Fruit fly (Drosophila melanogaster) whole organism: ENCODE results near the gene CG4860.

ENCODE experiments used
- CG8478 ChIP-seq: fragments of >200 bp; optimal IDR thresholded peaks from 2 replicates; lab custom pipeline; 2018; ENCODE audit warnings: inconsistent platforms
- Dll ChIP-seq: fragments of >200 bp; optimal IDR thresholded peaks from 2 replicates; lab custom pipeline; 2017
- EcR ChIP-seq, 2 experiments: fragments of >200 bp; optimal IDR thresholded peaks; 2 replicates each; lab custom pipeline; 2017; ENCODE audit warnings: missing biosample characterization in 2 of 2, missing genetic modification characterization in 2 of 2, missing genetic modification reagents in 2 of 2
- pan ChIP-seq: fragments of >200 bp; optimal IDR thresholded peaks from 2 replicates; lab custom pipeline; 2017
- psq ChIP-seq: fragments of >200 bp; optimal IDR thresholded peaks from 2 replicates; lab custom pipeline; 2017
- usp ChIP-seq: fragments of >200 bp; optimal IDR thresholded peaks from 2 replicates; lab custom pipeline; 2017; ENCODE audit warnings: missing biosample characterization, missing genetic modification characterization, mixed read lengths

Gene CG4860

DNA sequence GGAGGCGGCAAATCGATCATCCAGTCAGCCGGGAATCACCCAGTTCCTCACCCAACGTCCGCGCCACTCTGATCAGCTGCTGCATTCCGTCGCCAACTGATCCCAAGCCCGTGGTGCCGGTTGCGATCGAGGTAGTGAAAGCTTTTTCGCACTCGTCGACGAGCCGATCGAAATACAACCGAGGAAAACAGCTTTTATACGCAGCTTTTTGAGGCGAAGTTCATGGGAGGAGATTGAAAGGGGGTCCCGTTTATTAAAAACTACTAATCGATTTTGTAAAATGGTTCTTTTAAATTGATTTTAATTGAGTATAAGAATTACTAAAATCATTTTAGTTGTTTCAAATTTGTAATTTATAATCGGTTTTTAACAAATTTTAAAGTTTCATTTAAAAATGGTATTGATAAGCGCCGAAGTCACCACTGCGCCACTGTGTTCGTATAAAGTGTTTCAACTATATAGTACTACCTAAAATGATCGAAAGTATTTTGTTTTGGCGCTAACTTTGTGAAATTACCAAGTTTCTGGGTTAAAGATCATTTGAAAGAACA is at the start of gene CG4860:
CG4860 (minus strand) TSS at position 99 of the 551 bp plus-strand sequence.
- TF ChIP-seq pan (lab: Kevin White, UChicago), result no peak

DNA sequence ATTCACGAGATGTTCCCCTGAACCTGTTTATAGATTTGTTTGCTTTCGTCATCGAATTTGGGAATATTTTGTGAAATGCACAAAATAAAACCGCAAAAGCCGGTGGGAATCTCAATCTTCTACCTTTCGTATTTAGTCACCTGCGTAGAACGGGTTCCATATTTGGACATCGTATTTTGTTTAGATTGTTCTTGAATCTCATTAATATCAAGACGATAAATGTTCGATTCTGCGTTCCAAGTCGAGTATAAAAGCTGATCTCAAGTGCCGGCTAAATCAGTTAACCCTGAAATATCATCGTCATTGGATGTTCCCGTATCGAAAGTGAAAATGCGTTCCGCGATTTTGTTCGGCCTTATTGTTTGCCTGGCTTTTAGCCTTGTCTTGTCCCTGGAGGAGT is 49.3 kb upstream of the CG4860 start, which contains the start of gene CG17738:
CG17738 (plus strand) TSS at position 301 of the 400 bp plus-strand sequence.
- no peak for TF ChIP-seq EcR (GFP tag; optimal IDR thresholded peaks at IDR 0.05; lab: Kevin White, UChicago)
- no peak for TF ChIP-seq CG8478 (lab: Kevin White, UChicago)
- TF ChIP-seq psq (lab: Kevin White, UChicago), result no peak
- no peak for TF ChIP-seq pan (lab: Kevin White, UChicago)
- no peak for TF ChIP-seq usp (GFP tag; lab: Kevin White, UChicago)
- TF ChIP-seq Dll (lab: Kevin White, UChicago), result no peak

DNA sequence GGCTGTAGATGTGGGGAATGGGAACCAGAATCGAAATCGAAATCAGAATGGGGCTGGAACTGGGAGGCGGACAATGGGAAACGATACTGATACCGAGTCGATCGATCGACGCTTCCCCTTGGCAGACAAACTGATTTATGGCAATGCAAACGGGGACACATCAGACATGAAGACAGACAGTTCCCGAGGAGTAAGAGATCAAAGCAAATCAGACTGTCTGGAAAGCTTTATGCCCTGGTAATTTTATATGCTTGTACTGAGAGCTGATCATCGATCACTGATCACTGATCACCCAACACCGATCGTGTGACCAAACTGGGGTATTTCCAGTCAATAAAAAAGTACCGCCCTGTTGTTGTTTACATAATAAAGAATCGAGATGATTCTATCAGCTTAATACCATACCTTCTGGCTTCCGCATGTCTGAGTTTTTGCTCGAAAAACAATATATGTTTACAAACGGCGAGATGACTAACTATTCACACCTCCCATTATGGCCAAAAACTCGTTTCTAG is 48.7 kb upstream of the CG4860 start:
- TF ChIP-seq psq (lab: Kevin White, UChicago), result no peak
- no peak for TF ChIP-seq pan (lab: Kevin White, UChicago)

DNA sequence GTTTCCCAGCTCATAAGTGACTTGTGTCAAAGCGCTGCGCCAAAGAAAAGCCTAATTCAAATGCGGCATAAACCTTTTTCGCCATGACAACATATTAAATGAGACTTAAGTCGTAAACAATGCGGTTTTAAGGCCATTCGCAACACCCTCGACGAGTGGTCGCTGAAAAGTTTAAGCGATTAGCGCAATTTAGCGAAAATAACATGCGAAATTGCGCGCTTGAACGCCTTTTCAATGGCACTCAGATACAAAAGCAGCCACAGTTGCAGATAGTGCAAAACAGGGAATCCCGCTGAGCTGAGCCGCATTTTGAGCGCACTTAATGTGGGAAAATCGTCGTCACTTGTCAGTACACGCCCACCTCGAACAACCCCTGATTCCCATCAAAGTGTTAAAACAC is 39.4 kb upstream of the CG4860 start, which contains the start of gene CG44038:
CG44038 (plus strand) TSS at position 301 of the 400 bp plus-strand sequence.
- TF ChIP-seq Dll (lab: Kevin White, UChicago) (no peak), EcR (GFP tag; optimal IDR thresholded peaks at IDR 0.05; lab: Kevin White, UChicago) (no peak), usp (GFP tag; lab: Kevin White, UChicago) (no peak), pan (lab: Kevin White, UChicago) (no peak), psq (lab: Kevin White, UChicago) (no peak), CG8478 (lab: Kevin White, UChicago) (no peak)

DNA sequence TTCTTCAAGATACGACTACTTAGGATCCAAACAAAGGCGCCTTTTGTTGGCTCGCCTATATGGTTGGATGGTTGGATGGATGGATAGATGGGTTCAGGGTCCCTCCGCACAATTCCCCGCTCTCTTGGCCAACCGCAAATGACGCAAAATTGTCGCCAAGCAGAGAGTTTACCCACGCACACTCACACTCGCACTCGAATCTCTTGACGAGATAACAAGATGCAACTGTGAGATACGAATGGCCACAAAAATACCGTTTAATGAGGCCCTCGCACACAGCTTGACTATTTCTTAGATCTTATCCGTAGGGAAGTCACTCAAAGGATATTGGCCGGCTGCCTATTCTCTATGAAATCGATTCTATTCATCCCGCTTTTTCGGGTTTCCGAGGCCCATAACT is 38.6 kb upstream of the CG4860 start:
- no peak for TF ChIP-seq CG8478 (lab: Kevin White, UChicago)
- TF ChIP-seq usp (GFP tag; lab: Kevin White, UChicago), result no peak
- no peak for TF ChIP-seq EcR (GFP tag; optimal IDR thresholded peaks at IDR 0.05; lab: Kevin White, UChicago)
- no peak for TF ChIP-seq pan (lab: Kevin White, UChicago)

DNA sequence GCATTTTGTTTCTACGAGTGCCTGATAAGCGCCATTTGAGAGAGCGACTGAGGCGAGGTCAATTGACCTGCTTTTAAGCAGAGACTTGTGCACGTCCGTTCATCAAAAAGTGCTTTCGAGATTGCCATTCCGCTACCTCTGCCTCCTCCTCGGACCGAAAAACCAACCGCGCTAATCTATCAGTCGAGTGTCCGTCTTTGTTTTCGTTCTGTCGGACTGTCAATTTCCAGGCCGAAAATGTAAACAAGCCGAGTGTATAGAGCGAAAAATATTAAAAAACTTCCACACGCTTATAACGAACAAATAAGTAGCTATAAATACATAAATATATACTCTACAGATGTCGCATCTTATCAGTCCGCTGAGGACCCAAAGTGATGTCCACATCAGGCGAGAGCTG is 37.7 kb upstream of the CG4860 start:
- TF ChIP-seq pan (lab: Kevin White, UChicago) (no peak), CG8478 (lab: Kevin White, UChicago) (no peak), Dll (lab: Kevin White, UChicago) (no peak), usp (GFP tag; lab: Kevin White, UChicago) (no peak), EcR (GFP tag; optimal IDR thresholded peaks at IDR 0.05; lab: Kevin White, UChicago) (no peak), psq (lab: Kevin White, UChicago) (no peak)

DNA sequence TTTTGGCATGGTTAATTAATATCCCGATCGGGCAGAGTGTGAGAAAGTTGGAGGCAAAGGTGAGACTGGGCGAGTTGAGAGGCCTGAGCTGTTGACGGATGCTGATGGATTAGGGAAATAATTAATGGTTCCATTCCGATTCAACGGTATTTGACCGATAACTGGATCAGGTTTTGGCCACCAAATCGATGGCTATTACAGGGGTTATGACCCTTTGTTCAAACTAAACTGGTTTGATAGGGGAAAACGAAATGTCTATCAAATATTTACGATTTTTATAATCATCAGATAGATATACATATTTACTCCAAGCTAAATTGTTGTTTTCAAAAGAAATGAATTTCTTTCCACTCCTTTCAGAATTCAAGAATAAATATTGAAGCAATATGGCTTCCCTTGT is 37.2 kb upstream of the CG4860 start, which contains the start of the genes CG44037 and svp:
CG44037 (plus strand) TSS at position 301 of the 400 bp plus-strand sequence.
svp (plus strand) TSS at position 301 of the 400 bp plus-strand sequence.
- TF ChIP-seq pan (lab: Kevin White, UChicago), result no peak
- TF ChIP-seq psq (lab: Kevin White, UChicago), result no peak
- no peak for TF ChIP-seq Dll (lab: Kevin White, UChicago)
- TF ChIP-seq CG8478 (lab: Kevin White, UChicago), result no peak
- TF ChIP-seq EcR (GFP tag; optimal IDR thresholded peaks at IDR 0.05; lab: Kevin White, UChicago), result no peak
- TF ChIP-seq usp (GFP tag; lab: Kevin White, UChicago), result no peak

DNA sequence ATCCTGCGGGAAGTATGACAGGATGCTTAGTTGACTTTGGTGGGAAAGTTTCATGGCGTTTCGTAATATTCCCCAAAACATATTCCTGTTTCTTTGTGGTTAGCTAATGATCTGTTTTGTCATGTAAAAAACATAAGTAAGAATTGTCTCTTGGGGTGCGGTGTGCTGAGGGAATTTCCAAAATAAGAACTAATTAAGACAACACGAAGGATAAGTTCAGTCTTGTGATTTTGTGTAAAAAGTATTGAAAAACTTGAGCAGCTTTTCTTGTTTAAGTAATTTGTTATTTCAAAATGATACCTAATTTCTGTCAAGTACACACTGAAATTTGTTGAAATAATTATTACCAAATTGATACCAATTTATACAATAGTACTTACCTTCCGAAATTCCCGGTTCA is 32.6 kb upstream of the CG4860 start, which contains the start of gene CG3942:
CG3942 (plus strand) TSS at position 301 of the 400 bp plus-strand sequence.
- no peak for TF ChIP-seq Dll (lab: Kevin White, UChicago)
- no peak for TF ChIP-seq CG8478 (lab: Kevin White, UChicago)
- no peak for TF ChIP-seq usp (GFP tag; lab: Kevin White, UChicago)
- no peak for TF ChIP-seq psq (lab: Kevin White, UChicago)
- no peak for TF ChIP-seq pan (lab: Kevin White, UChicago)
- TF ChIP-seq EcR (GFP tag; optimal IDR thresholded peaks at IDR 0.05; lab: Kevin White, UChicago), result no peak

DNA sequence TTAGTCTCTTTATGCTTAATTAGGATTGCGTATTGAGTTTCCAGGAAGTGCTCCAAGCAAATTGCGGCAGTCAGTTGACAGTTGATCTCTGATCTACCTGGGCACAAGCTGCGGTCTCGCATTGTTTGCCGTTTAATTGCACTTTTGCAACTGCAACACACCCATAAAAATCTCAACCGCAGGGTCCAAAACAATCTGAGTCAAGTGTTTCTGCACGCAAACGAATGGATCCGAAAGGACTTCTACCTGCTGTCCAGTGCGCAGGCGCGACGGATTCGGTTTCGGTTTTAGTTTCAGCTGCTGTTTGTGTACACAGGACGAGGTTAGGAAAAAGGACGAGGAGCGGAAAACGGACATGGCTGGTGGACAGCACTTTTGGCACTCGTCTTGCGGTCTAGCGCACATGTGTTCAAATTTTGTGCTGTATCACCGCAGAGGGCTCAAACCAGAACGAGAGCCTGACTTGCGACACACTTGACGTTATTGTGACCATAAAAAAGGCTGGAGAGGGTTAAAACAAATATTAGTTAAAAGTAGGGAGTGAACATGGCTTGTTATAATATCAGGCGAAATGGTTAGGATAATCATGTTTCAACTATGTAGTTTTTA is 31.3 kb upstream of the CG4860 start:
- no peak for TF ChIP-seq EcR (GFP tag; optimal IDR thresholded peaks at IDR 0.05; lab: Kevin White, UChicago)
- TF ChIP-seq CG8478 (lab: Kevin White, UChicago), result no peak
- no peak for TF ChIP-seq Dll (lab: Kevin White, UChicago)
- no peak for TF ChIP-seq pan (lab: Kevin White, UChicago)
- TF ChIP-seq usp (GFP tag; lab: Kevin White, UChicago), result no peak
- TF ChIP-seq psq (lab: Kevin White, UChicago), result no peak

DNA sequence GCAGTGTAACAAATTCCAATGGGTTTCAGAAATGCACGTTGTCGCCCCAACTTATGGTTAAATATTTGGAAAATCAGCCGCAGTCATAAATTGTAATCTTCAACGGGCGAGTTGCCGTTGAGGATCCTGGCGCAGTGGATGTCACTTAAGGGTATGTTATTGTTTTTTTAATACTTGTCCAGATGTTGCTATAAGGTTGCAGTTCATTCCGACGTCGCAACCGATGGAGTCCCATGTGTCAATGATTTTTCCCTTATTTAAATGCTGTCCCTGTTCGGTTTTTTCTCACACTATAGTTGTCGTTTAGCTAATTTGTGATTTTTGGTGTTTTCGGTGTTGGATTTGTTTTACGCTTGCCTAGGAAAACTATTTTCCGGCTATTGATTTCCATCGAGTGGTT is 30.3 kb upstream of the CG4860 start:
- TF ChIP-seq usp (GFP tag; lab: Kevin White, UChicago), result no peak
- TF ChIP-seq Dll (lab: Kevin White, UChicago), result no peak
- TF ChIP-seq psq (lab: Kevin White, UChicago), result no peak
- TF ChIP-seq pan (lab: Kevin White, UChicago), result no peak
- no peak for TF ChIP-seq CG8478 (lab: Kevin White, UChicago)
- no peak for TF ChIP-seq EcR (GFP tag; optimal IDR thresholded peaks at IDR 0.05; lab: Kevin White, UChicago)

DNA sequence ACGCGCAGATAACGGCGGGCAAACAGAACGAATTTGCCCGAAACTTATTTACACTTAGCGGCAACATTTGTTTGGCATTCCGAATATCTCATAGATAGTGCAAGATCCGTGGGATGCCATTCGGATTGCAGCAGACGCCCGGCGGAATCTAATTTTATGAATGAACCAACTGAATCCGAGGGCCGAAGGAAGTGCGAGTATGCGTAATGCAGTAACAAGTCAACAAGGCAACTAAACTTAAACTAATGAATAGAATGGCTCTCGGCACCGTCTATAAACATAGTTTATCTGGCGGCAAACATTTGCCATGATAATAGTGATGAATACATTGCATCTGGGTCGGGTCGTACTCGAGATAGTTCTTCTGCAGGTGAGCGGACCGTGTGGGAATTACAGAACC is 28.9 kb upstream of the CG4860 start:
- no peak for TF ChIP-seq CG8478 (lab: Kevin White, UChicago)
- TF ChIP-seq Dll (lab: Kevin White, UChicago), result no peak
- no peak for TF ChIP-seq EcR (GFP tag; optimal IDR thresholded peaks at IDR 0.05; lab: Kevin White, UChicago)
- no peak for TF ChIP-seq usp (GFP tag; lab: Kevin White, UChicago)
- no peak for TF ChIP-seq pan (lab: Kevin White, UChicago)
- no peak for TF ChIP-seq psq (lab: Kevin White, UChicago)
